Fruit fly (Drosophila melanogaster) whole organism, prepupa: ENCODE data around the gene Taf11.

Experiments
- Blimp-1 ChIP-seq: fragments of 200-800 bp; sonication (Bioruptor generic); optimal IDR thresholded peaks from 3 replicates; lab custom pipeline; 2017; ENCODE audit warnings: missing biosample characterization, missing genetic modification characterization, mild to moderate bottlenecking, moderate library complexity, missing genetic modification reagents
- CG10631 ChIP-seq: fragments of 200-800 bp; sonication (Bioruptor generic); optimal IDR thresholded peaks from 2 replicates; lab custom pipeline; 2016; ENCODE audit warnings: missing biosample characterization, missing genetic modification characterization
- CG10669 ChIP-seq: fragments of 200-800 bp; sonication (Bioruptor generic); optimal IDR thresholded peaks from 3 replicates; lab custom pipeline; 2018; ENCODE audit warnings: missing biosample characterization, mild to moderate bottlenecking, missing genetic modification characterization, moderate library complexity
- CG11902 ChIP-seq: fragments of 200-800 bp; sonication (Bioruptor generic); optimal IDR thresholded peaks from 3 replicates; lab custom pipeline; 2016; ENCODE audit warnings: missing biosample characterization, missing genetic modification characterization
- CG15336 ChIP-seq: fragments of 200-800 bp; sonication (Bioruptor generic); IDR thresholded peaks from 2 replicates; pipeline ENCODE4 v1.3.6; 2022; ENCODE audit warnings: missing biosample characterization, missing genetic modification characterization
- CG1621 ChIP-seq: fragments of 200-800 bp; sonication (Bioruptor generic); optimal IDR thresholded peaks from 3 replicates; lab custom pipeline; 2018; ENCODE audit warnings: missing biosample characterization, mild to moderate bottlenecking, missing genetic modification characterization
- CG3032 ChIP-seq: fragments of 200-800 bp; optimal IDR thresholded peaks from 2 replicates; lab custom pipeline; 2019; ENCODE audit warnings: missing biosample characterization, mild to moderate bottlenecking, missing genetic modification characterization, moderate library complexity
- CG32006 ChIP-seq: fragments of 200-800 bp; sonication (Bioruptor generic); optimal IDR thresholded peaks from 3 replicates; lab custom pipeline; 2017; ENCODE audit warnings: missing biosample characterization, mild to moderate bottlenecking, missing genetic modification characterization
- CG3919 ChIP-seq: fragments of 200-800 bp; sonication (Bioruptor generic); optimal IDR thresholded peaks from 3 replicates; lab custom pipeline; 2016; ENCODE audit warnings: missing biosample characterization, missing genetic modification characterization
- CG6163 ChIP-seq: fragments of 200-800 bp; sonication (Bioruptor generic); IDR thresholded peaks from 3 replicates; pipeline ENCODE4 v1.3.6; 2022; ENCODE audit warnings: missing biosample characterization, missing genetic modification characterization
- CG6276 ChIP-seq: fragments of 200-800 bp; sonication (Bioruptor generic); optimal IDR thresholded peaks from 2 replicates; lab custom pipeline; 2017; ENCODE audit warnings: missing biosample characterization, mild to moderate bottlenecking, missing genetic modification characterization
- CG6792 ChIP-seq: fragments of 200-800 bp; sonication (Bioruptor generic); optimal IDR thresholded peaks from 3 replicates; lab custom pipeline; 2016; ENCODE audit warnings: missing biosample characterization, missing genetic modification characterization
- CG6808 ChIP-seq: fragments of 200-800 bp; sonication (Bioruptor generic); optimal IDR thresholded peaks from 3 replicates; lab custom pipeline; 2017; ENCODE audit warnings: missing biosample characterization, missing genetic modification characterization, mild to moderate bottlenecking, moderate library complexity, missing genetic modification reagents
- CG7368 ChIP-seq: fragments of 200-800 bp; sonication (Bioruptor generic); optimal IDR thresholded peaks from 3 replicates; lab custom pipeline; 2016; ENCODE audit warnings: missing biosample characterization, missing genetic modification characterization
- CG8119 ChIP-seq: fragments of 200-800 bp; sonication (Bioruptor generic); IDR thresholded peaks from 3 replicates; pipeline ENCODE4 v1.3.6; 2022; ENCODE audit warnings: missing biosample characterization, missing genetic modification characterization
- CG8319 ChIP-seq: fragments of 200-800 bp; sonication (Bioruptor generic); optimal IDR thresholded peaks from 3 replicates; lab custom pipeline; 2016; ENCODE audit warnings: missing biosample characterization, missing genetic modification characterization
- CG8632 ChIP-seq: fragments of 200-800 bp; sonication (Bioruptor generic); optimal IDR thresholded peaks from 3 replicates; lab custom pipeline; 2016; ENCODE audit warnings: missing biosample characterization, missing genetic modification characterization
- CG9139 ChIP-seq: fragments of 200-800 bp; sonication (Bioruptor generic); optimal IDR thresholded peaks from 3 replicates; lab custom pipeline; 2017; ENCODE audit warnings: missing biosample characterization, mild to moderate bottlenecking, missing genetic modification characterization
- Eip78C ChIP-seq: fragments of 200-800 bp; sonication (Bioruptor generic); peaks from one replicate; lab custom pipeline; 2016; ENCODE audit warnings: missing biosample characterization, missing genetic modification characterization
- Ets21C ChIP-seq: fragments of 200-800 bp; sonication (Bioruptor generic); optimal IDR thresholded peaks from 3 replicates; lab custom pipeline; 2016; ENCODE audit warnings: missing biosample characterization, missing genetic modification characterization
- Hr38 ChIP-seq: sonication (Bioruptor generic); optimal IDR thresholded peaks from 2 replicates; lab custom pipeline; 2016; ENCODE audit warnings: missing biosample characterization, missing genetic modification characterization
- OdsH ChIP-seq: fragments of 200-800 bp; sonication (Bioruptor generic); optimal IDR thresholded peaks from 3 replicates; lab custom pipeline; 2016; ENCODE audit warnings: missing biosample characterization, missing genetic modification characterization
- Smox ChIP-seq: fragments of 200-800 bp; sonication (Bioruptor generic); optimal IDR thresholded peaks from 3 replicates; lab custom pipeline; 2016; ENCODE audit warnings: missing biosample characterization, missing genetic modification characterization
- Sox15 ChIP-seq: fragments of 200-800 bp; sonication (Bioruptor generic); optimal IDR thresholded peaks from 3 replicates; lab custom pipeline; 2016; ENCODE audit warnings: missing biosample characterization, missing genetic modification characterization
- achi ChIP-seq: fragments of 200-800 bp; sonication (Bioruptor generic); optimal IDR thresholded peaks from 3 replicates; lab custom pipeline; 2016; ENCODE audit warnings: missing biosample characterization, missing genetic modification characterization
- acj6 ChIP-seq: fragments of 200-800 bp; sonication (Bioruptor generic); optimal IDR thresholded peaks from 3 replicates; lab custom pipeline; 2016; ENCODE audit warnings: missing biosample characterization, missing genetic modification characterization
- dac ChIP-seq: fragments of 200-800 bp; sonication (Bioruptor generic); optimal IDR thresholded peaks from 2 replicates; lab custom pipeline; 2017; ENCODE audit warnings: missing biosample characterization, mild to moderate bottlenecking, missing genetic modification characterization
- eg ChIP-seq: fragments of 200-800 bp; sonication (Bioruptor generic); IDR thresholded peaks from 3 replicates; pipeline ENCODE4 v1.3.6; 2022; ENCODE audit warnings: missing biosample characterization, missing genetic modification characterization
- esn ChIP-seq: fragments of 200-800 bp; sonication (Bioruptor generic); optimal IDR thresholded peaks from 2 replicates; lab custom pipeline; 2016; ENCODE audit warnings: missing biosample characterization, mild to moderate bottlenecking, missing genetic modification characterization, moderate library complexity
- fd59A ChIP-seq: fragments of 200-800 bp; sonication (Bioruptor generic); optimal IDR thresholded peaks from 2 replicates; lab custom pipeline; 2017; ENCODE audit warnings: missing biosample characterization, mild to moderate bottlenecking, missing genetic modification characterization, missing genetic modification reagents
- fkh ChIP-seq: fragments of 200-800 bp; sonication (Bioruptor generic); optimal IDR thresholded peaks from 3 replicates; lab custom pipeline; 2017; ENCODE audit warnings: missing biosample characterization, mild to moderate bottlenecking, missing genetic modification characterization, moderate library complexity
- net ChIP-seq: fragments of 200-800 bp; sonication (Bioruptor generic); optimal IDR thresholded peaks from 3 replicates; lab custom pipeline; 2016; ENCODE audit warnings: missing biosample characterization, missing genetic modification characterization
- salr ChIP-seq, 2 experiments: fragments of 200-800 bp; sonication (Bioruptor generic); optimal IDR thresholded peaks; 3 replicates each; lab custom pipeline; 2016 to 2018; ENCODE audit warnings: missing biosample characterization in 2 of 2, missing genetic modification characterization in 2 of 2, mild to moderate bottlenecking in 1 of 2
- spab ChIP-seq: fragments of 200-800 bp; sonication (Bioruptor generic); optimal IDR thresholded peaks from 2 replicates; lab custom pipeline; 2017; ENCODE audit warnings: missing biosample characterization, mild to moderate bottlenecking, missing genetic modification characterization, missing genetic modification reagents
- ss ChIP-seq, 2 experiments: fragments of 200-800 bp; sonication (Bioruptor generic); optimal IDR thresholded peaks; 2 replicates in 1 of 2; 3 replicates in 1 of 2; lab custom pipeline; 2017 to 2018; ENCODE audit warnings: mild to moderate bottlenecking in 2 of 2, missing biosample characterization in 2 of 2, missing genetic modification characterization in 2 of 2, moderate library complexity in 1 of 2
- svp ChIP-seq: fragments of 200-800 bp; sonication (Bioruptor generic); peaks from one replicate; lab custom pipeline; 2016; ENCODE audit warnings: missing biosample characterization, missing genetic modification characterization
- vri ChIP-seq: fragments of 200-800 bp; sonication (Bioruptor generic); optimal IDR thresholded peaks from 3 replicates; lab custom pipeline; 2016; ENCODE audit warnings: missing biosample characterization, mild to moderate bottlenecking, missing genetic modification characterization

Gene Taf11

DNA sequence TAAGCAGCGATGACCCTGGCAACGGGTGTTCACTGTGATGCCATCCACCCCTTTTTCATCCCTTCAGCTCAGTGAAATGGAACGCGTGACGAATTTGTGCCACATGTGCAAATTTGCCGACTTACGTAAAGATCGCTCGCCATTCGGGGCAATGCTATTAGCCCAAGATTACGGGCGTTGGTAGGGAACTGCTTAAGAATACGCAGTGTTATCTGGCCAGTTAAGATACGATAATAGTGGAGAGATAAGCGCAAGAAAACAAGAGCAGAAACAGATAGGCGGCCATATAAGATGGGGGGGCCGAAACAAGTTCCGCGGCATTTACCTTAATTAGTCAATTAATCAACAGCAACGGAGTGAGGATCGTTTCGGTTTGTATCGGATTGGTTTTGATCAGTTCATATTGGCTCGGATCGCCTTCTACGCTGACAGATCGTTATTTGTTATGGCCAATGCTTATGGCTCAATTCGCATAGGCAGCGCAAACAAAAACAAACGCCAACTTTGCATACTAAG lies 22.9 kb upstream of the Taf11 start:
- no peak for TF ChIP-seq CG7368 (GFP tag; lab: Kevin White, UChicago)
- TF ChIP-seq Eip78C (GFP tag; lab: Kevin White, UChicago): peak; percentile 65
- no peak for TF ChIP-seq CG15336
- TF ChIP-seq CG6163 (GFP tag; lab: Robert Waterston, UW): peak; percentile 15; the same call in 1 of the 3 replicates
- TF ChIP-seq CG6792: peak; percentile 43
- TF ChIP-seq eg: 0 out of 3 replicates have a peak, but pooled peaks have one; percentile 6
- TF ChIP-seq OdsH (GFP tag; lab: Kevin White, UChicago): peak; percentile 9
- no peak for TF ChIP-seq CG10631 (GFP tag; lab: Kevin White, UChicago)
- TF ChIP-seq CG8632 (GFP tag; lab: Kevin White, UChicago): peak; percentile 13
- no peak for TF ChIP-seq CG11902
- TF ChIP-seq Smox (GFP tag; lab: Kevin White, UChicago): no peak
- TF ChIP-seq CG6808 (GFP tag; lab: Kevin White, UChicago): peak; percentile 33
- TF ChIP-seq CG9139: peak; percentile 25
- peak; percentile 15 for TF ChIP-seq fd59A (GFP tag; lab: Kevin White, UChicago)
- TF ChIP-seq vri (GFP tag; lab: Kevin White, UChicago): peak; percentile 95
- peak; percentile 62 for TF ChIP-seq fkh (GFP tag; lab: Kevin White, UChicago)
- TF ChIP-seq CG1621 (tag; lab: Kevin White, UChicago): peak; percentile 1
- peak; percentile 14 for TF ChIP-seq esn
- peak in 1 of 2 experiments; percentile 31 for TF ChIP-seq ss (GFP tag; optimal IDR thresholded peaks at IDR 0.05; lab: Kevin White, UChicago)

DNA sequence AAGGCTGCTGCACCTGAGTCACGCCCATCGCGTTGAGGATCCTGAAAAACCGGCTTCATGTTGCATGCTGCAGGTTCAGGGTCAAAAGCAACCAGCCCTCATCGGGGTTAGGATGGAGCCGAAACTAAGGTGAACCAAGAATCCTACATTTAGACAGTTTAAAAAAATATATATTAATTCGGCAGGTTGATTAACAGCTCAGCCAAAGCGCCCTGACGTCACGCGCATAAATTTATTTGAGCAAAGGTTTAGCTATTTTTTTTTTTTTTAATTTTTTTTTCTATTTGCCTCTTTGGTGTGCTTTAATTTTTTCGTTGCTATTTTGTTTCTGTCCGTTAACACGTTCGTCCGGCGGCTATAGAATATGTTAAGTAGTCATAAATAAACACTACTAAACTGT lies 21.4 kb upstream of the Taf11 start:
- TF ChIP-seq CG7368 (GFP tag; lab: Kevin White, UChicago) (no peak), achi (no peak), CG11902 (no peak), CG3919 (GFP tag; lab: Kevin White, UChicago) (no peak), ss (GFP tag; optimal IDR thresholded peaks at IDR 0.05; lab: Kevin White, UChicago) (peak; percentile 17 to 24), Eip78C (GFP tag; lab: Kevin White, UChicago) (peak; percentile 52), CG8632 (GFP tag; lab: Kevin White, UChicago) (no peak), CG6276 (GFP tag; lab: Kevin White, UChicago) (no peak), CG32006 (GFP tag; lab: Kevin White, UChicago) (no peak), CG3032 (peak; percentile 3), Sox15 (GFP tag; lab: Kevin White, UChicago) (no peak)

DNA sequence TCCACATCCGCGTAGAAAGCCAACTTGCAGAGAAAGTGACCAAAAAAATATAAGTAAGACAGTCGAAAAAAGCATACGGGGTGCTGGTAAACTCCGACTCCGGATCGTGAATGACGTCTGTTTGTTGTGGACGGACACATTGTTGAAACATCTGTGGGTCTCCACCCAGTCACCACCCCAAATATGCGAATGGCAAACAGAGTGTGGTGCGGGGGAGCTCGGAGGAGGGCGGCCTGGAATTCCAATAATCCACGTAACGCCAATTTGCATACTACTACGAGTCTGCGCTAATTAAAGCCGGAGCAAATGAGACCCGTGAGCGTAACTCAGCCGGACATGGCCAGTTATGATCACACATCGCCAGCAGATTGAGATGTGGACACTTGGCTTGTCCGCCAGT lies 20.1 kb upstream of the Taf11 start:
- TF ChIP-seq CG1621 (tag; lab: Kevin White, UChicago) (no peak), esn (no peak), svp (GFP tag; lab: Kevin White, UChicago) (no peak), CG8319 (GFP tag; lab: Kevin White, UChicago) (no peak), Eip78C (GFP tag; lab: Kevin White, UChicago) (peak; percentile 51), dac (GFP tag; lab: Kevin White, UChicago) (no peak), CG10669 (GFP tag; lab: Kevin White, UChicago) (no peak), fkh (GFP tag; lab: Kevin White, UChicago) (peak; percentile 28), eg (no peak), CG8632 (GFP tag; lab: Kevin White, UChicago) (no peak), net (GFP tag; lab: Kevin White, UChicago) (no peak), Sox15 (GFP tag; lab: Kevin White, UChicago) (no peak), vri (GFP tag; lab: Kevin White, UChicago) (peak; percentile 35), Hr38 (GFP tag; lab: Kevin White, UChicago) (no peak), OdsH (GFP tag; lab: Kevin White, UChicago) (no peak), CG6808 (GFP tag; lab: Kevin White, UChicago) (no peak), Ets21C (GFP tag; lab: Kevin White, UChicago) (no peak), salr (GFP tag; optimal IDR thresholded peaks at IDR 0.05; lab: Kevin White, UChicago) (no peak), acj6 (GFP tag; lab: Kevin White, UChicago) (no peak), Blimp-1 (peak; percentile 21), CG8119 (GFP tag; lab: Robert Waterston, UW) (no peak), ss (GFP tag; optimal IDR thresholded peaks at IDR 0.05; lab: Kevin White, UChicago) (no peak), CG10631 (GFP tag; lab: Kevin White, UChicago) (no peak), spab (GFP tag; lab: Kevin White, UChicago) (no peak)
